Worm (Caenorhabditis elegans): ENCODE data around the gene ZC250.5.

The ZC250.5 gene

ce11 chrV:5852084-5852483, 46.5 kb downstream of the ZC250.5 start:
- TF ChIP-seq lin-35 (GFP tag; optimal IDR thresholded peaks at IDR 0.05): peak in 1 of 3 experiments; percentile 31
- no peak for TF ChIP-seq zfh-2 (GFP tag; conservative IDR thresholded peaks at IDR 0.05)

All from whole organism, young adult.